Worm (Caenorhabditis elegans): ENCODE measurements around the gene cubn-1.

Gene cubn-1

DNA sequence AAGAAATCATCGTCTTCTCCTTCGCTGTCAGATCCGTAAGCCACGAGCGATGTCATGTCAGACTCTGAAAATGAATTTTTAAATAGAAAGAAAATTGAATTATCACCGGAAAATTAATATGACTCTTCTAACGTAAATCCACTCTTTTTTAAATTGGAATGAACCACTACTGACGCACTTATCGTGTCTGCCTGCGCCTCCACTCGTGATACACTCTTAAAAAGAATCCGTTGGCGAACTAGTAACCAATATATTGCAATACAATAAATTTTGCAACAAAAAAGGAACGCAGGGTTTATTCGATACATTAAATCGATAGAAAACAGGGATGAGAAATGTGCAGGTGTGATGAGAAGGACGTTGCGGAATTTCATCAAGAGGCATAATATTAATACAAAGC lies 48.3 kb downstream of the cubn-1 start, which contains the start of gene ccch-3 (continued):
- TF ChIP-seq egl-13 (tag; optimal IDR thresholded peaks at IDR 0.05) (no peak), unc-86 (tag; optimal IDR thresholded peaks at IDR 0.05) (peak; percentile 29), jun-1 (tag; optimal IDR thresholded peaks at IDR 0.05) (peak; percentile 3), xbp-1 (tag; optimal IDR thresholded peaks at IDR 0.05) (peak; percentile 80), nhr-47 (tag; optimal IDR thresholded peaks at IDR 0.05) (peak; percentile 80), swsn-7 (tag; optimal IDR thresholded peaks at IDR 0.05) (peak; percentile 78), skn-1 (tag; optimal IDR thresholded peaks at IDR 0.05) (peak; percentile 74), ztf-4 (tag; optimal IDR thresholded peaks at IDR 0.05) (peak; percentile 34), nhr-76 (tag; optimal IDR thresholded peaks at IDR 0.05) (no peak), mep-1 (tag; optimal IDR thresholded peaks at IDR 0.05) (peak; percentile 82), sptf-1 (tag; optimal IDR thresholded peaks at IDR 0.05) (no peak), nhr-77 (tag; optimal IDR thresholded peaks at IDR 0.05) (peak; percentile 5), blmp-1 (tag; optimal IDR thresholded peaks at IDR 0.05) (peak; percentile 66), nhr-90 (tag; optimal IDR thresholded peaks at IDR 0.05; ENCODE audit: poor library complexity) (peak; percentile 81), nhr-11 (tag; optimal IDR thresholded peaks at IDR 0.05) (no peak), fkh-4 (tag; optimal IDR thresholded peaks at IDR 0.05; ENCODE audit: borderline replicate concordance) (peak; percentile 31), elt-2 (tag; optimal IDR thresholded peaks at IDR 0.05) (no peak), pag-3 (tag; optimal IDR thresholded peaks at IDR 0.05; ENCODE audit: borderline replicate concordance, insufficient read depth) (peak; percentile 16), lir-3 (tag; optimal IDR thresholded peaks at IDR 0.05; ENCODE audit: poor library complexity) (peak; percentile 37), zag-1 (tag; optimal IDR thresholded peaks at IDR 0.05) (no peak), hlh-4 (tag; optimal IDR thresholded peaks at IDR 0.05) (no peak), nhr-19 (GFP tag; conservative IDR thresholded peaks at IDR 0.05) (peak; percentile 77), C04F5.9 (tag; optimal IDR thresholded peaks at IDR 0.05) (peak; percentile 42), tlp-1 (tag; optimal IDR thresholded peaks at IDR 0.05) (no peak), fkh-8 (tag; optimal IDR thresholded peaks at IDR 0.05) (peak; percentile 70), ceh-90 (tag; optimal IDR thresholded peaks at IDR 0.05) (no peak), Y116A8C.19 (tag; optimal IDR thresholded peaks at IDR 0.05; ENCODE audit: borderline replicate concordance) (no peak), sox-4 (tag; optimal IDR thresholded peaks at IDR 0.05) (peak; percentile 54), ceh-88 (GFP tag; IDR thresholded peaks at IDR 0.05) (no peak), fos-1 (tag; optimal IDR thresholded peaks at IDR 0.05) (peak; percentile 6), unc-62 (GFP tag; optimal IDR thresholded peaks at IDR 0.05) (no peak), aha-1 (tag; optimal IDR thresholded peaks at IDR 0.05) (no peak)

DNA sequence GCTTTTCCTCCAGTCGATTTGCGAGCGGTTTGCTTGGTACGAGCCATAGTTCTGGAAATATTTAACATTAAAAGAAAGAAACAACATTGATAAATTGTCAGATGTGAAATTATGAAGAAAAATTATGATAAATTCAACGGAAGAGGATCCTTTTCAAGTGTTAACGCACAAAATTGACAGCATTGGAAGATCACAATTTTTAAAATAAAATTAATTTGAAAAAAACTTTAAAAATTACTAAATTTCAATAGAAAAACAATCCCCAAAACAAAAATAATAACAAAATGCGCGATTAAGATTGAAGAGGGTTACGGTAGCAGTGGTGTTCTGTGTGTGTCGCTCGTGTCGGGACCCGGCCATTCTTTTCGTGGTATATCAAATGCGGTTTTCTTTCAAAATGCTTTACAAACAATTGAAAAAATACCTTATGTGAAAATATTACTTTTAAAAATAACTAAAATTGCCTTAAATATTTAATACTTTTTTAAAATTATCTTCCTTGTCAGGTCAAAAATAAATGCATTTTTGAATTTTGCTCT lies 49.2 kb downstream of the cubn-1 start, which contains the start of gene his-74:
his-74 (minus strand) TSS at position 51 of the 539 bp plus-strand sequence.
- no peak for TF ChIP-seq ceh-88 (GFP tag; IDR thresholded peaks at IDR 0.05)
- TF ChIP-seq ceh-63 (GFP tag; optimal IDR thresholded peaks at IDR 0.05): no peak
- TF ChIP-seq C16A3.4 (tag; optimal IDR thresholded peaks at IDR 0.05): no peak
- no peak for TF ChIP-seq nhr-84 (tag; optimal IDR thresholded peaks at IDR 0.05)
- TF ChIP-seq C04F5.9 (tag; optimal IDR thresholded peaks at IDR 0.05): no peak
- no peak for TF ChIP-seq tlp-1 (tag; optimal IDR thresholded peaks at IDR 0.05)
- no peak for TF ChIP-seq snpc-4 (tag; optimal IDR thresholded peaks at IDR 0.05)
- no peak for TF ChIP-seq rnt-1 (tag; optimal IDR thresholded peaks at IDR 0.05)
- no peak for TF ChIP-seq mdl-1 (tag; optimal IDR thresholded peaks at IDR 0.05)
- TF ChIP-seq fos-1 (tag; optimal IDR thresholded peaks at IDR 0.05): no peak
- no peak for TF ChIP-seq aha-1 (tag; optimal IDR thresholded peaks at IDR 0.05)
- no peak for TF ChIP-seq nhr-77 (tag; optimal IDR thresholded peaks at IDR 0.05)
- no peak for TF ChIP-seq blmp-1 (tag; optimal IDR thresholded peaks at IDR 0.05)
- no peak for TF ChIP-seq ztf-11 (tag; optimal IDR thresholded peaks at IDR 0.05)
- no peak for TF ChIP-seq egl-13 (tag; optimal IDR thresholded peaks at IDR 0.05)
- no peak for TF ChIP-seq vab-15 (tag; optimal IDR thresholded peaks at IDR 0.05)
- no peak for TF ChIP-seq pqm-1 (tag; optimal IDR thresholded peaks at IDR 0.05)
- no peak for TF ChIP-seq unc-30 (tag; optimal IDR thresholded peaks at IDR 0.05)
